Fruit fly (Drosophila melanogaster): ENCODE measurements around the gene ninaG.

ninaG gene

DNA sequence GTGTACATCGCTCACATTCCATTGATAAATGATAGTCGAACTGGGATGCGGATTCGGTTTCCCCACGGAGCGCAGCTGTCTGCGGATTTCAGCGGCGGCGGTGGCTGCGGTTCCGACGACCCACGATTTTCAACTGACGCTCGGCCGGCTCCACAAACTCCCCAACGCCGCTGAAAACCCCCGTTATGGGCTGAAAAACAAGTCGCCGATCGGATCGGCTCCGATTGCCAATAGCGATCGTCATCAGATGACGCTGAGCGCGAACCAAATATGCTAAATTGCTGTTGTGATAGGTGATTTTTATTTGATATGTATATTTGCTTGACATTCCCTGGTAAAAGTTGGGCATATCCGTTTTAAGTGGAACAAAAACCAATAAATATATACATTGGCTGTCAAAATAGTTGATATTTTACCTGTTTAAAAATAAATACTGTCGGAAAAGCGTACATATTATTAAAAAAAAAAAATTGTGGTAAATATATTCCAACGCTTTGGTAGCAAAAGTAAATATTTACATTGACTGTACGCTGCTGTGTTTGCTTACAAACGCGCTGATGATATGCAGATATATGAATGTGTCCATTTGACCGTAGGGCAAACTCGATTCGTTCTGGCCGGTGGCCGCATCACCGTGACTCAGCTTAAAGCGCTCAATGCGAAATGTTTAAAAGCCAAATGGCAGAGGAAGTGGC is 32.9 kb upstream of the ninaG start (continued):
- TF ChIP-seq CG4318 (GFP tag; optimal IDR thresholded peaks at IDR 0.05) (peak; percentile 56), CG16779 (tag; optimal IDR thresholded peaks at IDR 0.05) (peak; percentile 8), Sox102F (GFP tag; optimal IDR thresholded peaks at IDR 0.05) (peak; percentile 69), CG8119 (GFP tag; IDR thresholded peaks at IDR 0.05) (0 out of 3 replicates have a peak, but pooled peaks have one; percentile 26), Blimp-1 (GFP tag; optimal IDR thresholded peaks at IDR 0.05) (peak; percentile 1), Met (GFP tag; optimal IDR thresholded peaks at IDR 0.05) (peak; percentile 69)

DNA sequence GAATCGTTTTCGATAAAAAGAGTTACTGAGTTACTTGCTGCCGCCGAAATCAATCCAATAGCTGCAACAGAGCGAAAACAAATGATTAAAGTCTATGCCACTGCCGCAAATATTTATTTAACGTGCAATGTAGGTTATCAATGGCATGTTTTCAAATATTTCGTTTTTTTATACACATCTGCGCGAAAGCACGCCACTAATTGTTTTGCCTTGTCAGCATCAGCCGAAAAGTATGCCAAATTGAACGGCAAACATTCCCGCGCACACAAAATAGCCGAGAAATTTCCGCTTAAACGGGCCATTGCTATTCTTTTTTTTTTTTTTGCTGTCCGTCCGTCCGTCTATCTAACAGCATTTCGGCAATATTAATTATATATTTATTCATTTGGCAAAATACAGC is 30.5 kb upstream of the ninaG start:
- TF ChIP-seq CG9139 (GFP tag; optimal IDR thresholded peaks at IDR 0.05) (no peak), Smox (GFP tag; optimal IDR thresholded peaks at IDR 0.05) (no peak), fkh (GFP tag; optimal IDR thresholded peaks at IDR 0.05) (peak; percentile 7), CG32006 (GFP tag; optimal IDR thresholded peaks at IDR 0.05) (peak; percentile 12), Eip75B (GFP tag; optimal IDR thresholded peaks at IDR 0.05) (no peak), topi (GFP tag; optimal IDR thresholded peaks at IDR 0.05) (no peak), Eip78C (GFP tag) (peak; percentile 24), CG3032 (tag; optimal IDR thresholded peaks at IDR 0.05) (no peak), CG6854 (GFP tag; optimal IDR thresholded peaks at IDR 0.05) (no peak), CG6276 (GFP tag; optimal IDR thresholded peaks at IDR 0.05) (no peak), Blimp-1 (GFP tag; optimal IDR thresholded peaks at IDR 0.05) (no peak), Ets21C (GFP tag; optimal IDR thresholded peaks at IDR 0.05) (no peak), Sox14 (GFP tag; optimal IDR thresholded peaks at IDR 0.05) (no peak), net (GFP tag; optimal IDR thresholded peaks at IDR 0.05) (no peak), pdm3 (GFP tag; optimal IDR thresholded peaks at IDR 0.05) (no peak), salr (GFP tag; optimal IDR thresholded peaks at IDR 0.05) (no peak), Sox102F (GFP tag; optimal IDR thresholded peaks at IDR 0.05) (no peak), CG11762 (GFP tag; optimal IDR thresholded peaks at IDR 0.05; ENCODE audit: insufficient read depth) (no peak), cyc (GFP tag; optimal IDR thresholded peaks at IDR 0.05) (no peak), svp (GFP tag) (peak; percentile 94), CG6792 (GFP tag; optimal IDR thresholded peaks at IDR 0.05) (no peak), dsx (GFP tag; optimal IDR thresholded peaks at IDR 0.05; ENCODE audit: poor library complexity, severe bottlenecking) (no peak), dac (GFP tag; optimal IDR thresholded peaks at IDR 0.05) (no peak), lz (GFP tag; optimal IDR thresholded peaks at IDR 0.05) (no peak), CG7368 (GFP tag; optimal IDR thresholded peaks at IDR 0.05) (no peak), OdsH (GFP tag; optimal IDR thresholded peaks at IDR 0.05) (no peak)

DNA sequence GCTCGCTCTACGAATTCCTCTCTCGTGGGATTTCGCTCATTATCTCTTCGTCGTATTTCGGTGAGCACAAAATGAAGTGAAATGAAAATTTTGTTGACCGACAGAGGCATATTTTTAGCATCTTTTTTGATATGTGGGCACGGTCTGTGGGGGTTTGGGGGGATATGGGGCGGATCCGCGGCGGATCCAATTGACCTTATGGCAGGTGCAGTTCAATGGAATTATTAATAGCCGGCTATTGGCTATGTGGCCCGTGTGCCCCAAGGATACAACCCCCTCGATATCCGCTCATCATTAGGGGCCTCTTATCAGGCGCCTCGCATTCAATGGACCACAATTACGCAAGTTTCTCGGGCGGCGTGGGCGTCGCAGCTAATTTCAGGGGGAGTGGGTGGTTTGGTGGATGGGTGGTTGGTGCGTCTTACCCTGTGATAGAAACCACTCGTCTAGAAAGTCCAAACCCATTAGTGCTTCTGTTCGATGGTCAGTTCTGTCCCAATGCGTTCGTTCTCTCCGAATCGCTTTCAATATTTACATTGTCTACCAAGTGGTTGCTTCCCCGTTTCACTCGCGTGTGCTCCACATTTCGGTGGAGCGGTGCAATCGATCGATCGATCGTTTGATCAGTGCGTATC is 29.8 kb upstream of the ninaG start, which contains the start of gene sals:
TSS of gene sals (minus strand) at position 585 of the 635 bp plus-strand sequence.
- TF ChIP-seq CG9139 (GFP tag; optimal IDR thresholded peaks at IDR 0.05): no peak
- no peak for TF ChIP-seq CG6276 (GFP tag; optimal IDR thresholded peaks at IDR 0.05)
- no peak for TF ChIP-seq CG8119 (GFP tag; IDR thresholded peaks at IDR 0.05)
- TF ChIP-seq Gug (GFP tag; IDR thresholded peaks at IDR 0.05): no peak
- no peak for TF ChIP-seq Eip78C (GFP tag)
- TF ChIP-seq svp (GFP tag): peak; percentile 82
- no peak for TF ChIP-seq CG3919 (GFP tag; optimal IDR thresholded peaks at IDR 0.05)

DNA sequence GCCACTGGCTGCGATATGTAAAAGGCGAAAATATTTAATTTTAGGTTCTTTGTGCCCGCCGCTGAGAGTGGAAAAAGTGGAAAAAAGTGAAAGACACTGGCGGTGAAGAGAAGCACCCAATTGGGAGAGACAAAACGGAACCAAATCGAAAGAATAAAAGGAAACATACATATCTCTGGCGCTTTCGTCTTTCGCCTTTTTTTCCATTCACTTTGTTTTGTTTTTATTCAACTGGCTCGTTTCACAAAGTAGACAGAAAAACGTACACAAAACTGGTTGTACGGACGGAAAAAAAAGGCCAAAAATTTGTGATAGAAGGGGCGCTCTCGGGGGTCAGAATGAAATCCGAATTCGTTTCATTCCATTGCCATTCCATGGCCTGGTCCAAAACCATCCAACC is 28.2 kb upstream of the ninaG start:
- TF ChIP-seq Hr38 (GFP tag; optimal IDR thresholded peaks at IDR 0.05): no peak
- peak; percentile 71 for TF ChIP-seq Blimp-1 (GFP tag; optimal IDR thresholded peaks at IDR 0.05)
- TF ChIP-seq achi (GFP tag; optimal IDR thresholded peaks at IDR 0.05): no peak
- TF ChIP-seq Ets21C (GFP tag; optimal IDR thresholded peaks at IDR 0.05): no peak
- peak; percentile 36; the same call in 1 of the 3 replicates for TF ChIP-seq eg (GFP tag; IDR thresholded peaks at IDR 0.05)
- TF ChIP-seq CG11762 (GFP tag; optimal IDR thresholded peaks at IDR 0.05; ENCODE audit: insufficient read depth): no peak
- no peak for TF ChIP-seq CG32006 (GFP tag; optimal IDR thresholded peaks at IDR 0.05)
- no peak for TF ChIP-seq Eip78C (GFP tag)
- TF ChIP-seq CG6808 (GFP tag; optimal IDR thresholded peaks at IDR 0.05): peak; percentile 22
- TF ChIP-seq ss (GFP tag; optimal IDR thresholded peaks at IDR 0.05): peak in 1 of 2 experiments; percentile 58
- TF ChIP-seq OdsH (GFP tag; optimal IDR thresholded peaks at IDR 0.05): no peak
- TF ChIP-seq CG6854 (GFP tag; optimal IDR thresholded peaks at IDR 0.05): peak; percentile 52
- TF ChIP-seq Sox102F (GFP tag; optimal IDR thresholded peaks at IDR 0.05): peak; percentile 23
- TF ChIP-seq CG11294 (GFP tag; IDR thresholded peaks at IDR 0.05): no peak
- no peak for TF ChIP-seq pdm3 (GFP tag; optimal IDR thresholded peaks at IDR 0.05)
- no peak for TF ChIP-seq dac (GFP tag; optimal IDR thresholded peaks at IDR 0.05)
- TF ChIP-seq svp (GFP tag): no peak
- TF ChIP-seq fd59A (GFP tag; optimal IDR thresholded peaks at IDR 0.05): no peak
- TF ChIP-seq Sox14 (GFP tag; optimal IDR thresholded peaks at IDR 0.05): no peak
- no peak for TF ChIP-seq CG4318 (GFP tag; optimal IDR thresholded peaks at IDR 0.05)
- no peak for TF ChIP-seq CG3919 (GFP tag; optimal IDR thresholded peaks at IDR 0.05)
- peak; percentile 17 for TF ChIP-seq spab (GFP tag; optimal IDR thresholded peaks at IDR 0.05)
- no peak for TF ChIP-seq CG11902 (GFP tag; optimal IDR thresholded peaks at IDR 0.05)
- TF ChIP-seq CG1621 (tag; optimal IDR thresholded peaks at IDR 0.05): no peak

All from whole organism, prepupa.